Fruit fly (Drosophila melanogaster) S2 (cell line): ENCODE measurements around the gene Cyp4d8.

Source experiments
- CG8478 ChIP-seq: fragments of >200 bp; optimal IDR thresholded peaks from 2 replicates; lab custom pipeline; 2018
- CTCF ChIP-seq, 2 experiments: fragments of >200 bp; optimal IDR thresholded peaks; 2 replicates each; lab custom pipeline; 2018

The Cyp4d8 gene

dm6 chr3L:7496097-7496496, at the start of gene Cyp4d8:
Cyp4d8 (minus strand) TSS chr3L:7496197.
- no peak for TF ChIP-seq CG8478 (lab: Kevin White, UChicago)
- TF ChIP-seq CTCF (optimal IDR thresholded peaks at IDR 0.05; lab: Kevin White, UChicago): no peak

dm6 chr3L:7545562-7545961, 49.6 kb upstream of the Cyp4d8 start:
- no peak for TF ChIP-seq CTCF (optimal IDR thresholded peaks at IDR 0.05; lab: Kevin White, UChicago)
- TF ChIP-seq CG8478 (lab: Kevin White, UChicago): no peak

- no peak for TF ChIP-seq CG8478 (lab: Kevin White, UChicago)
- no peak for TF ChIP-seq CTCF (optimal IDR thresholded peaks at IDR 0.05; lab: Kevin White, UChicago)
Observed at dm6 chr3L:7544639-7545183, 48.7 kb upstream of the Cyp4d8 start.

dm6 chr3L:7542357-7542756, 46.4 kb upstream of the Cyp4d8 start, which contains the start of gene CG32376:
CG32376 (minus strand) TSS chr3L:7542457.
- TF ChIP-seq CTCF (optimal IDR thresholded peaks at IDR 0.05; lab: Kevin White, UChicago): no peak

dm6 chr3L:7541068-7541467, 45.1 kb upstream of the Cyp4d8 start, which contains the start of gene CG32374:
CG32374 (minus strand) TSS chr3L:7541168.
- TF ChIP-seq CTCF (optimal IDR thresholded peaks at IDR 0.05; lab: Kevin White, UChicago): no peak
- TF ChIP-seq CG8478 (lab: Kevin White, UChicago): no peak

dm6 chr3L:7539736-7540135, 43.7 kb upstream of the Cyp4d8 start, which contains the start of gene CG16998:
CG16998 (minus strand) TSS chr3L:7539836.
- TF ChIP-seq CTCF (optimal IDR thresholded peaks at IDR 0.05; lab: Kevin White, UChicago) (no peak), CG8478 (lab: Kevin White, UChicago) (no peak)

- no peak for TF ChIP-seq CTCF (optimal IDR thresholded peaks at IDR 0.05; lab: Kevin White, UChicago)
- TF ChIP-seq CG8478 (lab: Kevin White, UChicago): no peak
Observed at dm6 chr3L:7530461-7531338, 34.7 kb upstream of the Cyp4d8 start.

dm6 chr3L:7529081-7530021, 33.4 kb upstream of the Cyp4d8 start:
- no peak for TF ChIP-seq CG8478 (lab: Kevin White, UChicago)
- TF ChIP-seq CTCF (optimal IDR thresholded peaks at IDR 0.05; lab: Kevin White, UChicago): no peak

- TF ChIP-seq CG8478 (lab: Kevin White, UChicago) (no peak), CTCF (optimal IDR thresholded peaks at IDR 0.05; lab: Kevin White, UChicago) (no peak)
Observed at dm6 chr3L:7528380-7529080, 32.5 kb upstream of the Cyp4d8 start, which contains the start of gene lqf. lqf (plus strand) TSS chr3L:7528780.

dm6 chr3L:7527661-7528379, 31.8 kb upstream of the Cyp4d8 start:
- TF ChIP-seq CG8478 (lab: Kevin White, UChicago) (no peak), CTCF (optimal IDR thresholded peaks at IDR 0.05; lab: Kevin White, UChicago) (no peak)

- TF ChIP-seq CG8478 (lab: Kevin White, UChicago): no peak
- no peak for TF ChIP-seq CTCF (optimal IDR thresholded peaks at IDR 0.05; lab: Kevin White, UChicago)
Observed at dm6 chr3L:7521847-7522246, 25.9 kb upstream of the Cyp4d8 start.

dm6 chr3L:7520619-7521018, 24.6 kb upstream of the Cyp4d8 start:
- TF ChIP-seq CG8478 (lab: Kevin White, UChicago) (no peak), CTCF (optimal IDR thresholded peaks at IDR 0.05; lab: Kevin White, UChicago) (no peak)

dm6 chr3L:7519219-7519618, 23.2 kb upstream of the Cyp4d8 start:
- TF ChIP-seq CG8478 (lab: Kevin White, UChicago): no peak
- TF ChIP-seq CTCF (optimal IDR thresholded peaks at IDR 0.05; lab: Kevin White, UChicago): no peak
